Fruit fly (Drosophila melanogaster) whole organism, embryonic: Measurements from ENCODE around the gene CG13894.

Experiments used
- Antp ChIP-seq: fragments of 200-800 bp; sonication (Bioruptor generic); optimal IDR thresholded peaks from 3 replicates; lab custom pipeline; 2016; ENCODE audit warnings: missing biosample characterization, missing genetic modification characterization
- Bdp1 ChIP-seq: fragments of 200-800 bp; sonication (Bioruptor generic); optimal IDR thresholded peaks from 3 replicates; lab custom pipeline; 2016; ENCODE audit warnings: missing biosample characterization, missing genetic modification characterization
- CG10431 ChIP-seq: fragments of 200-800 bp; sonication (Bioruptor generic); optimal IDR thresholded peaks from 3 replicates; lab custom pipeline; 2018; ENCODE audit warnings: missing biosample characterization, mild to moderate bottlenecking, missing genetic modification characterization
- CG10543 ChIP-seq: fragments of 200-800 bp; sonication (Bioruptor generic); optimal IDR thresholded peaks from 3 replicates; lab custom pipeline; 2017; ENCODE audit warnings: missing biosample characterization, mild to moderate bottlenecking, missing genetic modification characterization, moderate library complexity
- CG10979 ChIP-seq: fragments of 200-800 bp; sonication (Bioruptor generic); optimal IDR thresholded peaks from 2 replicates; lab custom pipeline; 2018; ENCODE audit warnings: missing biosample characterization, mild to moderate bottlenecking, missing genetic modification characterization, moderate library complexity
- CG11504 ChIP-seq: fragments of 200-800 bp; sonication (Bioruptor generic); optimal IDR thresholded peaks from 3 replicates; lab custom pipeline; 2019; ENCODE audit warnings: missing biosample characterization, mild to moderate bottlenecking, missing genetic modification characterization, moderate library complexity
- CG12219 ChIP-seq: fragments of 200-800 bp; sonication (Bioruptor generic); optimal IDR thresholded peaks from 3 replicates; lab custom pipeline; 2018; ENCODE audit warnings: missing biosample characterization, mild to moderate bottlenecking, missing genetic modification characterization
- CG13894 ChIP-seq: fragments of 200-800 bp; sonication (Bioruptor generic); optimal IDR thresholded peaks from 3 replicates; lab custom pipeline; 2018; ENCODE audit warnings: missing biosample characterization, mild to moderate bottlenecking, missing genetic modification characterization, moderate library complexity
- CG14965 ChIP-seq: fragments of 200-800 bp; sonication (Bioruptor generic); optimal IDR thresholded peaks from 2 replicates; lab custom pipeline; 2016; ENCODE audit warnings: missing biosample characterization, missing genetic modification characterization, borderline replicate concordance
- CG1529 ChIP-seq: fragments of 200-800 bp; sonication (Bioruptor generic); optimal IDR thresholded peaks from 3 replicates; lab custom pipeline; 2018; ENCODE audit warnings: missing biosample characterization, missing genetic modification characterization
- CG1603 ChIP-seq: fragments of 200-800 bp; sonication (Bioruptor generic); optimal IDR thresholded peaks from 2 replicates; lab custom pipeline; 2019; ENCODE audit warnings: missing biosample characterization, mild to moderate bottlenecking, missing genetic modification characterization, moderate library complexity
- CG17568 ChIP-seq: fragments of 200-800 bp; sonication (Bioruptor generic); optimal IDR thresholded peaks from 2 replicates; lab custom pipeline; 2018; ENCODE audit warnings: missing biosample characterization, mild to moderate bottlenecking, missing genetic modification characterization, moderate library complexity
- CG2129 ChIP-seq: fragments of 200-800 bp; sonication (Bioruptor generic); IDR thresholded peaks from 2 replicates; pipeline ENCODE4 v1.3.6; 2022; ENCODE audit warnings: missing biosample characterization, missing genetic modification characterization; ENCODE audit not compliant: partially characterized antibody
- CG2199 ChIP-seq: fragments of 200-800 bp; sonication (Bioruptor generic); IDR thresholded peaks from 3 replicates; pipeline ENCODE4 v1.3.6; 2022; ENCODE audit warnings: missing biosample characterization, missing genetic modification characterization
- CG2678 ChIP-seq: fragments of 200-800 bp; sonication (Bioruptor generic); optimal IDR thresholded peaks from 3 replicates; lab custom pipeline; 2019; ENCODE audit warnings: missing biosample characterization, mild to moderate bottlenecking, missing genetic modification characterization, moderate library complexity
- CG30403 ChIP-seq: fragments of 200-800 bp; sonication (Bioruptor generic); optimal IDR thresholded peaks from 3 replicates; lab custom pipeline; 2016; ENCODE audit warnings: missing biosample characterization, missing genetic modification characterization
- CG32772 ChIP-seq: fragments of 200-800 bp; sonication (Bioruptor generic); IDR thresholded peaks from 2 replicates; pipeline ENCODE4 v1.3.6; 2022; ENCODE audit warnings: missing biosample characterization, missing genetic modification characterization
- CG6654 ChIP-seq: fragments of 200-800 bp; sonication (Bioruptor generic); optimal IDR thresholded peaks from 2 replicates; lab custom pipeline; 2017; ENCODE audit warnings: missing biosample characterization, mild to moderate bottlenecking, missing genetic modification characterization
- CG6765 ChIP-seq: fragments of 200-800 bp; sonication (Bioruptor generic); optimal IDR thresholded peaks from 3 replicates; lab custom pipeline; 2017; ENCODE audit warnings: missing biosample characterization, mild to moderate bottlenecking, missing genetic modification characterization
- CG6854 ChIP-seq: fragments of 200-800 bp; sonication (Bioruptor generic); optimal IDR thresholded peaks from 3 replicates; lab custom pipeline; 2017; ENCODE audit warnings: missing biosample characterization, mild to moderate bottlenecking, missing genetic modification characterization
- CG8388 ChIP-seq: fragments of 200-800 bp; sonication (Bioruptor generic); optimal IDR thresholded peaks from 2 replicates; lab custom pipeline; 2019; ENCODE audit warnings: missing biosample characterization, mild to moderate bottlenecking, missing genetic modification characterization, moderate library complexity
- CG8478 ChIP-seq: fragments of >200 bp; optimal IDR thresholded peaks from 2 replicates; lab custom pipeline; 2018
- Dip3 ChIP-seq: fragments of 200-800 bp; sonication (Bioruptor generic); optimal IDR thresholded peaks from 3 replicates; lab custom pipeline; 2016; ENCODE audit warnings: missing biosample characterization, missing genetic modification characterization
- Fer1 ChIP-seq: fragments of 200-800 bp; sonication (Bioruptor generic); optimal IDR thresholded peaks from 2 replicates; lab custom pipeline; 2017; ENCODE audit warnings: missing biosample characterization, mild to moderate bottlenecking, missing genetic modification characterization
- HHEX ChIP-seq: fragments of 200-800 bp; sonication (Bioruptor generic); optimal IDR thresholded peaks from 3 replicates; lab custom pipeline; 2017; ENCODE audit warnings: missing biosample characterization, mild to moderate bottlenecking, missing genetic modification characterization, missing genetic modification reagents
- Hr78 ChIP-seq, 2 experiments: fragments of 200-800 bp in 1 of 2; fragments of >200 bp in 1 of 2; sonication (Bioruptor generic) in 1 of 2; optimal IDR thresholded peaks; 2 replicates each; lab custom pipeline; 2017 to 2019; ENCODE audit warnings: missing biosample characterization in 2 of 2, missing genetic modification characterization in 2 of 2, mild to moderate bottlenecking in 1 of 2, moderate library complexity in 1 of 2
- Jarid2 ChIP-seq: fragments of 200-800 bp; sonication (Bioruptor generic); optimal IDR thresholded peaks from 3 replicates; lab custom pipeline; 2017; ENCODE audit warnings: mild to moderate bottlenecking, missing biosample characterization, missing genetic modification reagents, missing genetic modification characterization
- MBD-R2 ChIP-seq: fragments of 200-800 bp; sonication (Bioruptor generic); IDR thresholded peaks from 2 replicates; pipeline ENCODE4 v1.3.6; 2022; ENCODE audit warnings: missing biosample characterization, missing genetic modification characterization
- Mad ChIP-seq: fragments of 200-800 bp; sonication (Bioruptor generic); optimal IDR thresholded peaks from 2 replicates; lab custom pipeline; 2016; ENCODE audit warnings: missing biosample characterization, missing genetic modification characterization
- NK7.1 ChIP-seq: fragments of 200-800 bp; sonication (Bioruptor generic); optimal IDR thresholded peaks from 3 replicates; lab custom pipeline; 2016; ENCODE audit warnings: missing biosample characterization, missing genetic modification characterization
- Oli ChIP-seq: fragments of 200-800 bp; sonication (Bioruptor generic); optimal IDR thresholded peaks from 2 replicates; lab custom pipeline; 2018; ENCODE audit warnings: missing biosample characterization, mild to moderate bottlenecking, missing genetic modification characterization, moderate library complexity
- ab ChIP-seq: fragments of 200-800 bp; sonication (Bioruptor generic); optimal IDR thresholded peaks from 2 replicates; lab custom pipeline; 2016; ENCODE audit warnings: missing biosample characterization, missing genetic modification characterization
- btn ChIP-seq: fragments of 200-800 bp; sonication (Bioruptor generic); optimal IDR thresholded peaks from 2 replicates; lab custom pipeline; 2016; ENCODE audit warnings: missing biosample characterization, missing genetic modification characterization
- chn ChIP-seq: fragments of 200-800 bp; sonication (Bioruptor generic); optimal IDR thresholded peaks from 2 replicates; lab custom pipeline; 2016; ENCODE audit warnings: missing biosample characterization, missing genetic modification characterization
- ci ChIP-seq: fragments of 200-800 bp; sonication (Bioruptor generic); IDR thresholded peaks from 3 replicates; pipeline ENCODE4 v1.3.6; 2022; ENCODE audit warnings: missing biosample characterization, missing genetic modification characterization
- dati ChIP-seq: fragments of 200-800 bp; sonication (Bioruptor generic); IDR thresholded peaks from 2 replicates; pipeline ENCODE4 v1.3.6; 2022; ENCODE audit warnings: missing biosample characterization, missing genetic modification characterization
- disco-r ChIP-seq: fragments of 200-800 bp; sonication (Bioruptor generic); optimal IDR thresholded peaks from 2 replicates; lab custom pipeline; 2016; ENCODE audit warnings: missing biosample characterization, missing genetic modification characterization
- esg ChIP-seq: fragments of 200-800 bp; sonication (Bioruptor generic); conservative IDR thresholded peaks from 2 replicates; pipeline ENCODE4 v1.3.6; 2022; ENCODE audit warnings: missing biosample characterization, missing genetic modification characterization
- eyg ChIP-seq: fragments of 200-800 bp; sonication (Bioruptor generic); optimal IDR thresholded peaks from 3 replicates; lab custom pipeline; 2016; ENCODE audit warnings: missing biosample characterization, missing genetic modification characterization
- gcm ChIP-seq: fragments of 200-800 bp; sonication (Bioruptor generic); optimal IDR thresholded peaks from 2 replicates; lab custom pipeline; 2019; ENCODE audit warnings: missing biosample characterization, mild to moderate bottlenecking, missing genetic modification characterization, moderate library complexity
- jigr1 ChIP-seq: fragments of 200-800 bp; sonication (Bioruptor generic); IDR thresholded peaks from 3 replicates; pipeline ENCODE4 v1.3.6; 2022; ENCODE audit warnings: missing biosample characterization, missing genetic modification characterization
- jing ChIP-seq: fragments of 200-800 bp; sonication (Bioruptor generic); optimal IDR thresholded peaks from 2 replicates; lab custom pipeline; 2018; ENCODE audit warnings: missing biosample characterization, mild to moderate bottlenecking, missing genetic modification characterization
- lilli ChIP-seq: fragments of 200-800 bp; sonication (Bioruptor generic); optimal IDR thresholded peaks from 3 replicates; lab custom pipeline; 2016; ENCODE audit warnings: missing biosample characterization, missing genetic modification characterization
- maf-S ChIP-seq: fragments of 200-800 bp; sonication (Bioruptor generic); optimal IDR thresholded peaks from 2 replicates; lab custom pipeline; 2016; ENCODE audit warnings: missing biosample characterization, missing genetic modification characterization
- nau ChIP-seq: fragments of 200-800 bp; sonication (Bioruptor generic); optimal IDR thresholded peaks from 3 replicates; lab custom pipeline; 2017; ENCODE audit warnings: missing biosample characterization, mild to moderate bottlenecking, missing genetic modification characterization, missing genetic modification reagents
- ranshi ChIP-seq: fragments of 200-800 bp; sonication (Bioruptor generic); IDR thresholded peaks from 2 replicates; pipeline ENCODE4 v1.3.6; 2022; ENCODE audit warnings: missing biosample characterization, missing genetic modification characterization
- sc ChIP-seq, 3 experiments: fragments of >200 bp in 2 of 3; fragments of 200-800 bp in 1 of 3; sonication (Bioruptor generic) in 1 of 3; optimal IDR thresholded peaks; 2 replicates in 2 of 3; 3 replicates in 1 of 3; lab custom pipeline; 2017; ENCODE audit warnings: mild to moderate bottlenecking in 1 of 3, missing biosample characterization in 1 of 3, missing genetic modification characterization in 1 of 3, missing genetic modification reagents in 1 of 3
- sim ChIP-seq: fragments of 200-800 bp; sonication (Bioruptor generic); IDR thresholded peaks from 2 replicates; pipeline ENCODE4 v1.3.6; 2022; ENCODE audit warnings: missing biosample characterization, missing genetic modification characterization
- sisA ChIP-seq: fragments of 200-800 bp; sonication (Bioruptor generic); IDR thresholded peaks from 2 replicates; pipeline ENCODE4 v1.3.6; 2022; ENCODE audit warnings: missing biosample characterization, missing genetic modification characterization
- slou ChIP-seq: fragments of 200-800 bp; sonication (Bioruptor generic); optimal IDR thresholded peaks from 3 replicates; lab custom pipeline; 2016; ENCODE audit warnings: missing biosample characterization, missing genetic modification characterization
- tap ChIP-seq: fragments of 200-800 bp; optimal IDR thresholded peaks from 3 replicates; lab custom pipeline; 2019; ENCODE audit warnings: missing biosample characterization, mild to moderate bottlenecking, missing genetic modification characterization, moderate library complexity

CG13894 gene

DNA sequence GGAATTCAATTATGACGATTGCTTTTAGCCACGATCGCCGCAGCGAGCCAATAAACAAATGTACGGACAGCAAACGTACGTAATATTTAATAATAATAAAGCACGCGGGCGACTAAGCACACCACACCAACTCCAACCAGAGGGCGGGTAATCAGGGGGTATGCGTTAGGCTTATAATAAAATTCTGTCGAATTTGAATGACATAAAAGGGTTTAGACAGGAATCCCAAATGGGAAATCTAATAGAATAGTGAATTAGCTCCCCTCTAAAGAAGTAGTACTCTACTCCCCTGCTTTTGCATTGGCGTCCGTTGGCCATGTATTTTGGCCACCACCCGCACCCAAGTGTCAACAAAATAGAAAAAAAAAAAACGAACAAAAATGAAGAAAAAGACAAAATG is 23.4 kb upstream of the CG13894 start (continued):
- TF ChIP-seq CG2129 (GFP tag; lab: Robert Waterston, UW) (no peak), Oli (peak; percentile 38), jigr1 (GFP tag; lab: Robert Waterston, UW) (no peak), ci (GFP tag; lab: Robert Waterston, UW) (peak; percentile 41; the same call in 2 of the 3 replicates), Fer1 (peak; percentile 5), sc (optimal IDR thresholded peaks at IDR 0.05; lab: Kevin White, UChicago) (no peak), sc (GFP tag; optimal IDR thresholded peaks at IDR 0.05; lab: Kevin White, UChicago) (no peak), CG8388 (GFP tag; lab: Kevin White, UChicago) (no peak), chn (no peak), Dip3 (no peak), CG14965 (GFP tag; lab: Kevin White, UChicago) (no peak), CG1603 (tag; lab: Kevin White, UChicago) (peak; percentile 28), CG1529 (GFP tag; lab: Kevin White, UChicago) (no peak), nau (no peak), slou (GFP tag; lab: Kevin White, UChicago) (no peak), Mad (no peak), tap (tag; lab: Kevin White, UChicago) (no peak), NK7.1 (GFP tag; lab: Kevin White, UChicago) (no peak), HHEX (GFP tag; lab: Kevin White, UChicago) (no peak), CG2199 (GFP tag; lab: Robert Waterston, UW) (0 out of 3 replicates have a peak, but pooled peaks have one; percentile 34), lilli (GFP tag; lab: Kevin White, UChicago) (no peak), CG10431 (no peak), CG17568 (GFP tag; lab: Kevin White, UChicago) (no peak), CG6765 (GFP tag; lab: Kevin White, UChicago) (no peak), MBD-R2 (GFP tag; lab: Robert Waterston, UW) (no peak), Jarid2 (no peak), CG6854 (GFP tag; lab: Kevin White, UChicago) (no peak), CG6654 (GFP tag; lab: Kevin White, UChicago) (no peak), sim (GFP tag; lab: Robert Waterston, UW) (no peak), CG12219 (GFP tag; lab: Kevin White, UChicago) (no peak), jing (no peak), CG13894 (tag; lab: Kevin White, UChicago) (no peak), Bdp1 (no peak), sisA (GFP tag; lab: Robert Waterston, UW) (peak; percentile 62), CG10543 (no peak), gcm (GFP tag; lab: Kevin White, UChicago) (no peak), ranshi (GFP tag; lab: Robert Waterston, UW) (0 out of 2 replicates have a peak, but pooled peaks have one; percentile 27), maf-S (no peak), CG32772 (GFP tag; lab: Robert Waterston, UW) (peak; percentile 56), eyg (GFP tag; lab: Kevin White, UChicago) (no peak), CG2678 (tag; lab: Kevin White, UChicago) (peak; percentile 30), btn (GFP tag; lab: Kevin White, UChicago) (no peak), Hr78 (GFP tag; optimal IDR thresholded peaks at IDR 0.05; lab: Kevin White, UChicago) (no peak), CG30403 (GFP tag; lab: Kevin White, UChicago) (no peak), CG11504 (peak; percentile 39), esg (GFP tag; lab: Robert Waterston, UW) (peak; percentile 22; the same call in 1 of the 2 replicates), CG8478 (lab: Kevin White, UChicago) (no peak), dati (GFP tag; lab: Robert Waterston, UW) (peak; percentile 36; the same call in 1 of the 2 replicates), CG10979 (tag; lab: Kevin White, UChicago) (no peak), Antp (GFP tag; lab: Kevin White, UChicago) (no peak), ab (GFP tag; lab: Kevin White, UChicago) (no peak), disco-r (GFP tag; lab: Kevin White, UChicago) (no peak)
